Worm (Caenorhabditis elegans) whole organism, late embryonic: ENCODE data around the gene ocr-4.

Experiments used
- F13H6.1 ChIP-seq: sonication (generic microtip); optimal IDR thresholded peaks from 2 replicates; lab custom pipeline; 2016; ENCODE audit warnings: missing genetic modification characterization, missing compliant biosample characterization
- K09A11.1 ChIP-seq: sonication (generic microtip); optimal IDR thresholded peaks from 2 replicates; lab custom pipeline; 2017; ENCODE audit warnings: antibody characterized with exemption, mild to moderate bottlenecking, missing genetic modification characterization, missing compliant biosample characterization; ENCODE audit not compliant: insufficient read depth
- fkh-10 ChIP-seq: fragments of 150-350 bp; optimal IDR thresholded peaks from 2 replicates; lab custom pipeline; 2014; ENCODE audit warnings: missing biosample characterization, missing genetic modification reagents, missing genetic modification characterization
- hlh-6 ChIP-seq: sonication (generic microtip); optimal IDR thresholded peaks from 2 replicates; lab custom pipeline; 2016; ENCODE audit warnings: missing genotype, missing genetic modification characterization, missing compliant biosample characterization
- hlh-8 ChIP-seq: sonication (generic microtip); optimal IDR thresholded peaks from 2 replicates; lab custom pipeline; 2016; ENCODE audit warnings: missing genotype, missing genetic modification characterization, missing compliant biosample characterization
- lim-6 ChIP-seq: sonication (generic microtip); optimal IDR thresholded peaks from 2 replicates; lab custom pipeline; 2016; ENCODE audit warnings: missing genetic modification characterization, missing compliant biosample characterization
- rnt-1 ChIP-seq: sonication (generic microtip); optimal IDR thresholded peaks from 2 replicates; lab custom pipeline; 2016; ENCODE audit warnings: missing genetic modification characterization, missing compliant biosample characterization
- sdc-2 ChIP-seq: sonication (generic microtip); optimal IDR thresholded peaks from 2 replicates; lab custom pipeline; 2016; ENCODE audit warnings: missing genotype, missing genetic modification characterization, missing compliant biosample characterization

ce11 chrIV:7285839-7286238 lies 46.8 kb downstream of the ocr-4 start, which contains the start of gene C06E4.8:
- TF ChIP-seq F13H6.1 (tag; lab: Kevin White, UChicago) (no peak), hlh-8 (tag; lab: Kevin White, UChicago) (no peak), rnt-1 (no peak), hlh-6 (tag; lab: Kevin White, UChicago) (no peak), fkh-10 (GFP tag; lab: Kevin White, UChicago) (no peak), K09A11.1 (no peak), lim-6 (tag; lab: Kevin White, UChicago) (no peak), sdc-2 (no peak)
